Fruit fly (Drosophila melanogaster) whole organism, embryonic: ENCODE results near the gene Uba5.

ENCODE experiments used
- CG10147 ChIP-seq: fragments of 200-800 bp; sonication (Bioruptor generic); optimal IDR thresholded peaks from 2 replicates; lab custom pipeline; 2019; ENCODE audit warnings: missing biosample characterization, mild to moderate bottlenecking, missing genetic modification characterization, moderate library complexity
- CG10209 ChIP-seq: fragments of 200-800 bp; sonication (Bioruptor generic); optimal IDR thresholded peaks from 3 replicates; lab custom pipeline; 2017; ENCODE audit warnings: missing biosample characterization, mild to moderate bottlenecking, missing genetic modification characterization, missing genetic modification reagents
- CG11398 ChIP-seq: fragments of 200-800 bp; sonication (Bioruptor generic); optimal IDR thresholded peaks from 2 replicates; lab custom pipeline; 2016; ENCODE audit warnings: missing biosample characterization, missing genetic modification characterization
- CG11456 ChIP-seq: fragments of 200-800 bp; sonication (Bioruptor generic); IDR thresholded peaks from 3 replicates; pipeline ENCODE4 v1.3.6; 2022; ENCODE audit warnings: missing biosample characterization, missing genetic modification characterization
- CG11560 ChIP-seq: fragments of 200-800 bp; sonication (Bioruptor generic); IDR thresholded peaks from 3 replicates; pipeline ENCODE4 v1.3.6; 2022; ENCODE audit warnings: missing biosample characterization, missing genetic modification characterization
- CG12155 ChIP-seq: fragments of 200-800 bp; sonication (Bioruptor generic); optimal IDR thresholded peaks from 3 replicates; lab custom pipeline; 2016; ENCODE audit warnings: missing biosample characterization, missing genetic modification characterization
- CG1233 ChIP-seq: fragments of 200-800 bp; sonication (Bioruptor generic); optimal IDR thresholded peaks from 4 replicates; lab custom pipeline; 2018; ENCODE audit warnings: missing biosample characterization, mild to moderate bottlenecking, missing genetic modification characterization
- CG15601 ChIP-seq: fragments of 200-800 bp; sonication (Bioruptor generic); optimal IDR thresholded peaks from 3 replicates; lab custom pipeline; 2019; ENCODE audit warnings: missing biosample characterization, mild to moderate bottlenecking, missing genetic modification characterization, moderate library complexity
- CG17186 ChIP-seq: fragments of 200-800 bp; sonication (Bioruptor generic); optimal IDR thresholded peaks from 3 replicates; lab custom pipeline; 2017; ENCODE audit warnings: missing biosample characterization, missing genetic modification reagents, missing genetic modification characterization
- CG1832 ChIP-seq: fragments of 200-800 bp; sonication (Bioruptor generic); optimal IDR thresholded peaks from 2 replicates; lab custom pipeline; 2017; ENCODE audit warnings: missing biosample characterization, mild to moderate bottlenecking, missing genetic modification characterization, inconsistent platforms
- CG32767 ChIP-seq: fragments of 200-800 bp; sonication (Bioruptor generic); IDR thresholded peaks from 2 replicates; pipeline ENCODE4 v1.3.6; 2022; ENCODE audit warnings: missing biosample characterization, missing genetic modification characterization
- CG3281 ChIP-seq: fragments of 200-800 bp; sonication (Bioruptor generic); optimal IDR thresholded peaks from 3 replicates; lab custom pipeline; 2017; ENCODE audit warnings: missing biosample characterization, mild to moderate bottlenecking, missing genetic modification characterization
- CG34376 ChIP-seq: fragments of 200-800 bp; sonication (Bioruptor generic); optimal IDR thresholded peaks from 2 replicates; lab custom pipeline; 2018; ENCODE audit warnings: missing biosample characterization, mild to moderate bottlenecking, missing genetic modification characterization
- CG3838 ChIP-seq: fragments of 200-800 bp; sonication (Bioruptor generic); optimal IDR thresholded peaks from 3 replicates; lab custom pipeline; 2016; ENCODE audit warnings: missing biosample characterization, missing genetic modification characterization
- CG4282 ChIP-seq: fragments of 200-800 bp; sonication (Bioruptor generic); optimal IDR thresholded peaks from 2 replicates; lab custom pipeline; 2016; ENCODE audit warnings: missing biosample characterization, missing genetic modification characterization
- CG4820 ChIP-seq: fragments of 200-800 bp; sonication (Bioruptor generic); optimal IDR thresholded peaks from 3 replicates; lab custom pipeline; 2016; ENCODE audit warnings: missing biosample characterization, missing genetic modification characterization
- CG7745 ChIP-seq: fragments of 200-800 bp; sonication (Bioruptor generic); optimal IDR thresholded peaks from 2 replicates; lab custom pipeline; 2018; ENCODE audit warnings: missing biosample characterization, mild to moderate bottlenecking, missing genetic modification characterization, moderate library complexity
- CG7839 ChIP-seq: fragments of 200-800 bp; sonication (Bioruptor generic); optimal IDR thresholded peaks from 3 replicates; lab custom pipeline; 2018; ENCODE audit warnings: missing biosample characterization, mild to moderate bottlenecking, missing genetic modification characterization, moderate library complexity
- CG8281 ChIP-seq: fragments of 200-800 bp; sonication (Bioruptor generic); optimal IDR thresholded peaks from 2 replicates; lab custom pipeline; 2018; ENCODE audit warnings: missing biosample characterization, mild to moderate bottlenecking, missing genetic modification characterization, moderate library complexity
- CTCF ChIP-seq: fragments of 200-800 bp; sonication (Bioruptor generic); optimal IDR thresholded peaks from 2 replicates; lab custom pipeline; 2017; ENCODE audit warnings: missing biosample characterization, mild to moderate bottlenecking, missing genetic modification characterization, moderate library complexity
- CrebB ChIP-seq: fragments of 200-800 bp; sonication (Bioruptor generic); optimal IDR thresholded peaks from 3 replicates; lab custom pipeline; 2018; ENCODE audit warnings: missing biosample characterization, mild to moderate bottlenecking, missing genetic modification characterization
- D ChIP-seq, 2 experiments: fragments of 200-800 bp in 1 of 2; fragments of >200 bp in 1 of 2; sonication (Bioruptor generic) in 1 of 2; optimal IDR thresholded peaks; 2 replicates in 1 of 2; 3 replicates in 1 of 2; lab custom pipeline; 2017; ENCODE audit warnings: mild to moderate bottlenecking in 1 of 2, missing biosample characterization in 1 of 2, missing genetic modification characterization in 1 of 2, missing genetic modification reagents in 1 of 2
- Dbx ChIP-seq: fragments of 200-800 bp; sonication (Bioruptor generic); IDR thresholded peaks from 3 replicates; pipeline ENCODE4 v1.3.6; 2022; ENCODE audit warnings: missing biosample characterization, missing genetic modification characterization
- Dfd ChIP-seq, 2 experiments: fragments of >200 bp; optimal IDR thresholded peaks; 2 replicates each; lab custom pipeline; 2017; ENCODE audit warnings: missing biosample characterization in 2 of 2, missing genetic modification characterization in 2 of 2
- HHEX ChIP-seq: fragments of 200-800 bp; sonication (Bioruptor generic); optimal IDR thresholded peaks from 3 replicates; lab custom pipeline; 2017; ENCODE audit warnings: missing biosample characterization, mild to moderate bottlenecking, missing genetic modification characterization, missing genetic modification reagents
- Hsf ChIP-seq: fragments of 200-800 bp; sonication (Bioruptor generic); optimal IDR thresholded peaks from 3 replicates; lab custom pipeline; 2016; ENCODE audit warnings: missing biosample characterization, missing genetic modification characterization
- Jarid2 ChIP-seq: fragments of 200-800 bp; sonication (Bioruptor generic); optimal IDR thresholded peaks from 3 replicates; lab custom pipeline; 2017; ENCODE audit warnings: mild to moderate bottlenecking, missing biosample characterization, missing genetic modification reagents, missing genetic modification characterization
- Nf-YC ChIP-seq: fragments of 200-800 bp; optimal IDR thresholded peaks from 3 replicates; lab custom pipeline; 2019; ENCODE audit warnings: missing biosample characterization, mild to moderate bottlenecking, missing genetic modification characterization, moderate library complexity
- Optix ChIP-seq: fragments of 200-800 bp; sonication (Bioruptor generic); IDR thresholded peaks from 3 replicates; pipeline ENCODE4 v1.3.6; 2022; ENCODE audit warnings: missing biosample characterization, missing genetic modification characterization
- PHDP ChIP-seq: fragments of 200-800 bp; sonication (Bioruptor generic); optimal IDR thresholded peaks from 3 replicates; lab custom pipeline; 2018; ENCODE audit warnings: missing biosample characterization, mild to moderate bottlenecking, missing genetic modification characterization, moderate library complexity
- Pdp1 ChIP-seq, 2 experiments: fragments of 200-800 bp; sonication (Bioruptor generic); optimal IDR thresholded peaks; 3 replicates each; lab custom pipeline; 2016; ENCODE audit warnings: missing biosample characterization in 2 of 2, missing genetic modification characterization in 2 of 2, mild to moderate bottlenecking in 1 of 2, moderate library complexity in 1 of 2
- Poxn ChIP-seq: fragments of 200-800 bp; sonication (Bioruptor generic); IDR thresholded peaks from 2 replicates; pipeline ENCODE4 v1.3.6; 2022; ENCODE audit warnings: missing biosample characterization, missing genetic modification characterization
- Ptx1 ChIP-seq: fragments of 200-800 bp; sonication (Bioruptor generic); IDR thresholded peaks from 2 replicates; pipeline ENCODE4 v1.3.6; 2022; ENCODE audit warnings: missing biosample characterization, missing genetic modification characterization
- Sry-δ ChIP-seq: fragments of 200-800 bp; sonication (Bioruptor generic); optimal IDR thresholded peaks from 2 replicates; lab custom pipeline; 2016; ENCODE audit warnings: missing biosample characterization, missing genetic modification characterization
- ato ChIP-seq: fragments of 200-800 bp; sonication (Bioruptor generic); IDR thresholded peaks from 2 replicates; pipeline ENCODE4 v1.3.6; 2022; ENCODE audit warnings: missing biosample characterization, missing genetic modification characterization; ENCODE audit not compliant: partially characterized antibody
- dmrt99B ChIP-seq: fragments of 200-800 bp; sonication (Bioruptor generic); optimal IDR thresholded peaks from 2 replicates; lab custom pipeline; 2018; ENCODE audit warnings: missing biosample characterization, mild to moderate bottlenecking, missing genetic modification characterization, moderate library complexity
- esg ChIP-seq: fragments of 200-800 bp; sonication (Bioruptor generic); conservative IDR thresholded peaks from 2 replicates; pipeline ENCODE4 v1.3.6; 2022; ENCODE audit warnings: missing biosample characterization, missing genetic modification characterization
- eve ChIP-seq, 2 experiments: fragments of >200 bp; optimal IDR thresholded peaks; 2 replicates each; lab custom pipeline; 2017; ENCODE audit warnings: missing biosample characterization in 2 of 2, missing genetic modification characterization in 2 of 2
- fd64A ChIP-seq: fragments of 200-800 bp; sonication (Bioruptor generic); optimal IDR thresholded peaks from 3 replicates; lab custom pipeline; 2018; ENCODE audit warnings: missing biosample characterization, mild to moderate bottlenecking, missing genetic modification characterization
- fd96Cb ChIP-seq: fragments of 200-800 bp; sonication (Bioruptor generic); optimal IDR thresholded peaks from 2 replicates; lab custom pipeline; 2018; ENCODE audit warnings: missing biosample characterization, mild to moderate bottlenecking, missing genetic modification characterization, moderate library complexity
- gt ChIP-seq: fragments of 200-800 bp; sonication (Bioruptor generic); IDR thresholded peaks from 2 replicates; pipeline ENCODE4 v1.3.6; 2022; ENCODE audit warnings: missing biosample characterization, missing genetic modification characterization
- ind ChIP-seq: fragments of 200-800 bp; sonication (Bioruptor generic); optimal IDR thresholded peaks from 3 replicates; lab custom pipeline; 2016; ENCODE audit warnings: missing biosample characterization, missing genetic modification characterization
- ken ChIP-seq: fragments of 200-800 bp; sonication (Bioruptor generic); IDR thresholded peaks from 3 replicates; pipeline ENCODE4 v1.3.6; 2022; ENCODE audit warnings: missing biosample characterization, missing genetic modification characterization
- lmd ChIP-seq: fragments of 200-800 bp; sonication (Bioruptor generic); IDR thresholded peaks from 2 replicates; pipeline ENCODE4 v1.3.6; 2022; ENCODE audit warnings: missing biosample characterization, missing genetic modification characterization
- lola ChIP-seq, 3 experiments: fragments of >200 bp in 2 of 3; fragments of 200-800 bp in 1 of 3; sonication (Bioruptor generic) in 1 of 3; optimal IDR thresholded peaks; 2 replicates each; lab custom pipeline; 2017 to 2019; ENCODE audit warnings: missing biosample characterization in 3 of 3, missing genetic modification characterization in 3 of 3, mild to moderate bottlenecking in 1 of 3, moderate library complexity in 1 of 3
- nom ChIP-seq: fragments of 200-800 bp; sonication (Bioruptor generic); optimal IDR thresholded peaks from 2 replicates; lab custom pipeline; 2017; ENCODE audit warnings: missing biosample characterization, missing genetic modification characterization, mild to moderate bottlenecking, moderate library complexity, missing genetic modification reagents
- onecut ChIP-seq: fragments of 200-800 bp; sonication (Bioruptor generic); IDR thresholded peaks from 2 replicates; pipeline ENCODE4 v1.3.6; 2022; ENCODE audit warnings: missing biosample characterization, missing genetic modification characterization
- scrt ChIP-seq: fragments of 200-800 bp; sonication (Bioruptor generic); optimal IDR thresholded peaks from 2 replicates; lab custom pipeline; 2018; ENCODE audit warnings: missing biosample characterization, mild to moderate bottlenecking, missing genetic modification characterization, moderate library complexity
- seq ChIP-seq: fragments of 200-800 bp; sonication (Bioruptor generic); IDR thresholded peaks from 2 replicates; pipeline ENCODE4 v1.3.6; 2022; ENCODE audit warnings: missing biosample characterization, missing genetic modification characterization
- usp ChIP-seq: fragments of >200 bp; optimal IDR thresholded peaks from 2 replicates; lab custom pipeline; 2017; ENCODE audit warnings: missing biosample characterization, missing genetic modification characterization

Uba5 gene

DNA sequence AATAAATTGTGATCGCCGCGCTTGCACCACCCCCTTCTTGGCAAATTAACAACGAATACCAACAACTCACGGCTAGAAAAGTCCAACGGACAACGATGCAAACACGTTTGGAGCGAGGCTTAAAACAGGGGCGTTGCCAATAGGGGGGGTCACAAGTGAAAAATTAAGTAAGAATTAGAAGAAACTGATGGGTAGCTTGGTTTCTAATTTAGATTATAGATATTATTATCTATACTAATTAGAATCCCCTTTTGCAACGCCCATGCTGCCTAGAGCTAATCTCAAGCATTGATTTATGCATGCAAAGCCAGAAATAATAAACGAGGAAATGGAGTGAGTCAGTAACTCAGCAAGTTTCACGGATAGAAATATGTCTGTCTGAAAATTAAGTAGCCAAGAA lies 35.1 kb downstream of the Uba5 start (continued):
- TF ChIP-seq lmd (GFP tag; lab: Robert Waterston, UW) (peak; percentile 88), CG1233 (peak; percentile 51), CG17186 (GFP tag; lab: Kevin White, UChicago) (no peak), Dfd (GFP tag; optimal IDR thresholded peaks at IDR 0.05; lab: Kevin White, UChicago) (no peak), usp (GFP tag; lab: Kevin White, UChicago) (no peak), CG7839 (tag; lab: Kevin White, UChicago) (peak; percentile 81), ato (GFP tag; lab: Robert Waterston, UW) (no peak), Hsf (GFP tag; lab: Kevin White, UChicago) (peak; percentile 55), CG3281 (GFP tag; lab: Kevin White, UChicago) (peak; percentile 74), Nf-YC (tag; lab: Kevin White, UChicago) (peak; percentile 17), CG11456 (GFP tag; lab: Robert Waterston, UW) (peak; percentile 90), CG15601 (tag; lab: Kevin White, UChicago) (peak; percentile 24), fd96Cb (tag; lab: Kevin White, UChicago) (peak; percentile 68), scrt (peak; percentile 58), ken (GFP tag; lab: Robert Waterston, UW) (peak; percentile 63; the same call in 2 of the 3 replicates), lola (GFP tag; optimal IDR thresholded peaks at IDR 0.05; lab: Kevin White, UChicago) (peak in 1 of 3 experiments; percentile 5), CG3838 (GFP tag; lab: Kevin White, UChicago) (peak; percentile 33), CG34376 (GFP tag; lab: Kevin White, UChicago) (peak; percentile 23), CG1832 (no peak), PHDP (tag; lab: Kevin White, UChicago) (peak; percentile 79), fd64A (peak; percentile 5), dmrt99B (tag; lab: Kevin White, UChicago) (peak; percentile 78), CG4820 (GFP tag; lab: Kevin White, UChicago) (peak; percentile 48), seq (peak; percentile 49; the same call in 1 of the 2 replicates), CG8281 (tag; lab: Kevin White, UChicago) (peak; percentile 33), CG10147 (peak; percentile 68), CG11398 (GFP tag; lab: Kevin White, UChicago) (no peak), CG4282 (no peak), ind (GFP tag; lab: Kevin White, UChicago) (peak; percentile 70), Sry-δ (GFP tag; lab: Kevin White, UChicago) (no peak), eve (GFP tag; optimal IDR thresholded peaks at IDR 0.05; lab: Kevin White, UChicago) (peak in 1 of 2 experiments; percentile 73), D (optimal IDR thresholded peaks at IDR 0.05; lab: Kevin White, UChicago) (no peak), D (GFP tag; optimal IDR thresholded peaks at IDR 0.05; lab: Kevin White, UChicago) (peak; percentile 20), Optix (GFP tag; lab: Robert Waterston, UW) (peak; percentile 70; the same call in 2 of the 3 replicates), Pdp1 (GFP tag; optimal IDR thresholded peaks at IDR 0.05; lab: Kevin White, UChicago) (peak; percentile 37 to 56), CG10209 (peak; percentile 60), CTCF (peak; percentile 9), onecut (GFP tag; lab: Robert Waterston, UW) (peak; percentile 70), CrebB (tag; lab: Kevin White, UChicago) (peak; percentile 9), gt (GFP tag; lab: Robert Waterston, UW) (no peak), Dbx (GFP tag; lab: Robert Waterston, UW) (peak; percentile 83), Poxn (0 out of 2 replicates have a peak, but pooled peaks have one; percentile 36), CG12155 (peak; percentile 69), CG7745 (tag; lab: Kevin White, UChicago) (no peak), HHEX (GFP tag; lab: Kevin White, UChicago) (peak; percentile 75), Ptx1 (GFP tag; lab: Robert Waterston, UW) (peak; percentile 84), CG11560 (tag; lab: Robert Waterston, UW) (peak; percentile 67; the same call in 1 of the 3 replicates), CG32767 (GFP tag; lab: Robert Waterston, UW) (peak; percentile 55; the same call in 1 of the 2 replicates), esg (GFP tag; lab: Robert Waterston, UW) (peak; percentile 79), Jarid2 (GFP tag; lab: Kevin White, UChicago) (peak; percentile 23), nom (GFP tag; lab: Kevin White, UChicago) (no peak)
